Worm (Caenorhabditis elegans): ENCODE data around the gene Y60C6A.1.

The Y60C6A.1 gene

ce11 chrV:4810653-4811052 lies 27.2 kb downstream of the Y60C6A.1 start:
- TF ChIP-seq isw-1 (GFP tag; IDR thresholded peaks at IDR 0.05) = no peak
- peak in 1 of 2 experiments; percentile 65 for TF ChIP-seq lsy-2 (tag; optimal IDR thresholded peaks at IDR 0.05)
- peak; percentile 14 for TF ChIP-seq mep-1 (tag; optimal IDR thresholded peaks at IDR 0.05)
- no peak for TF ChIP-seq ama-1 (optimal IDR thresholded peaks at IDR 0.05)
- TF ChIP-seq ets-5 (GFP tag; IDR thresholded peaks at IDR 0.05) = no peak
- no peak for TF ChIP-seq blmp-1 (tag; optimal IDR thresholded peaks at IDR 0.05)
- no peak for TF ChIP-seq hpl-2 (GFP tag; optimal IDR thresholded peaks at IDR 0.05)
- TF ChIP-seq hlh-4 (tag; optimal IDR thresholded peaks at IDR 0.05) = no peak
- TF ChIP-seq lin-13 (GFP tag; optimal IDR thresholded peaks at IDR 0.05) = no peak
- TF ChIP-seq nhr-11 (tag; optimal IDR thresholded peaks at IDR 0.05) = no peak
- no peak for TF ChIP-seq lir-3 (tag; optimal IDR thresholded peaks at IDR 0.05; ENCODE audit: poor library complexity)
- no peak for TF ChIP-seq nhr-77 (tag; optimal IDR thresholded peaks at IDR 0.05)
- TF ChIP-seq elt-2 (tag; optimal IDR thresholded peaks at IDR 0.05) = no peak
- TF ChIP-seq unc-86 (tag; optimal IDR thresholded peaks at IDR 0.05) = peak; percentile 19
- peak; percentile 44 for TF ChIP-seq dsc-1 (tag; optimal IDR thresholded peaks at IDR 0.05)
- TF ChIP-seq aly-2 (tag; optimal IDR thresholded peaks at IDR 0.05) = peak; percentile 14
- TF ChIP-seq tbx-2 (tag; optimal IDR thresholded peaks at IDR 0.05) = no peak
- TF ChIP-seq elt-3 (tag; optimal IDR thresholded peaks at IDR 0.05) = no peak
- TF ChIP-seq mab-9 (GFP tag; IDR thresholded peaks at IDR 0.05) = no peak
- no peak for TF ChIP-seq zip-4 (GFP tag; optimal IDR thresholded peaks at IDR 0.05)
- no peak for TF ChIP-seq mef-2 (tag; optimal IDR thresholded peaks at IDR 0.05)
- TF ChIP-seq rnt-1 (tag; optimal IDR thresholded peaks at IDR 0.05) = no peak
- peak; percentile 27 for TF ChIP-seq skn-1 (tag; optimal IDR thresholded peaks at IDR 0.05)
- TF ChIP-seq swsn-7 (tag; optimal IDR thresholded peaks at IDR 0.05) = peak; percentile 42
- no peak for TF ChIP-seq nhr-12 (tag; optimal IDR thresholded peaks at IDR 0.05)
- TF ChIP-seq snpc-4 (tag; optimal IDR thresholded peaks at IDR 0.05) = no peak
- TF ChIP-seq irx-1 (tag; optimal IDR thresholded peaks at IDR 0.05) = no peak
- peak; percentile 1 for TF ChIP-seq xbp-1 (tag; optimal IDR thresholded peaks at IDR 0.05)
- TF ChIP-seq ceh-90 (tag; optimal IDR thresholded peaks at IDR 0.05) = no peak
- peak; percentile 30 for TF ChIP-seq nhr-20 (tag; optimal IDR thresholded peaks at IDR 0.05)
- TF ChIP-seq nhr-85 (tag) = no peak
- TF ChIP-seq unc-62 (GFP tag; optimal IDR thresholded peaks at IDR 0.05) = no peak
- peak; percentile 58 for TF ChIP-seq nhr-71 (tag; optimal IDR thresholded peaks at IDR 0.05)
- no peak; the same call in 1 of the 2 replicates for TF ChIP-seq nhr-19 (GFP tag; conservative IDR thresholded peaks at IDR 0.05)
- TF ChIP-seq fkh-4 (tag; optimal IDR thresholded peaks at IDR 0.05; ENCODE audit: borderline replicate concordance) = no peak
- TF ChIP-seq aha-1 (tag; optimal IDR thresholded peaks at IDR 0.05) = no peak
- no peak for TF ChIP-seq pag-3 (tag; optimal IDR thresholded peaks at IDR 0.05; ENCODE audit: borderline replicate concordance, insufficient read depth)
- no peak for TF ChIP-seq pax-3 (tag; optimal IDR thresholded peaks at IDR 0.05)
- peak; percentile 69 for TF ChIP-seq fkh-8 (tag; optimal IDR thresholded peaks at IDR 0.05)
- TF ChIP-seq fos-1 (tag; optimal IDR thresholded peaks at IDR 0.05) = no peak
- TF ChIP-seq egl-27 (tag; optimal IDR thresholded peaks at IDR 0.05) = no peak
- peak; percentile 41 to 51 for TF ChIP-seq efl-1 (optimal IDR thresholded peaks at IDR 0.05)
- peak; percentile 42 to 80 for TF ChIP-seq efl-1 (GFP tag; optimal IDR thresholded peaks at IDR 0.05 in 1 of 2)
- TF ChIP-seq zag-1 (tag; optimal IDR thresholded peaks at IDR 0.05) = no peak
- no peak for TF ChIP-seq nhr-90 (tag; optimal IDR thresholded peaks at IDR 0.05; ENCODE audit: poor library complexity)
- TF ChIP-seq lin-15B (tag; optimal IDR thresholded peaks at IDR 0.05) = peak; percentile 47
- no peak for TF ChIP-seq sup-37 (GFP tag; optimal IDR thresholded peaks at IDR 0.05)
- no peak for TF ChIP-seq tlp-1 (tag; optimal IDR thresholded peaks at IDR 0.05)
- TF ChIP-seq nhr-28 (tag; optimal IDR thresholded peaks at IDR 0.05) = no peak
- TF ChIP-seq unc-130 (tag; optimal IDR thresholded peaks at IDR 0.05) = no peak
- peak in 2 of 3 experiments; percentile 13 to 65 for TF ChIP-seq ceh-82 (tag; optimal IDR thresholded peaks at IDR 0.05)
- TF ChIP-seq egl-13 (tag; optimal IDR thresholded peaks at IDR 0.05) = peak; percentile 32
- no peak for TF ChIP-seq mdl-1 (tag; optimal IDR thresholded peaks at IDR 0.05)
- TF ChIP-seq efl-3 (GFP tag; optimal IDR thresholded peaks at IDR 0.05) = no peak
- TF ChIP-seq nhr-84 (tag; optimal IDR thresholded peaks at IDR 0.05) = no peak

Data from whole organism, L1 larva.